Fruit fly (Drosophila melanogaster): Measurements from ENCODE around the gene CG33523.

dm6 chr3L:5906599-5906998, 17.1 kb upstream of the CG33523 start, which contains the start of gene CG10486:
- TF ChIP-seq insv (optimal IDR thresholded peaks at IDR 0.05) (no peak), psq (optimal IDR thresholded peaks at IDR 0.05) (no peak), Sin3A (optimal IDR thresholded peaks at IDR 0.05) (no peak), ttk (optimal IDR thresholded peaks at IDR 0.05) (no peak), Myc (optimal IDR thresholded peaks at IDR 0.05) (no peak)
